Worm (Caenorhabditis elegans): Measurements from ENCODE around the gene sptl-2.

The sptl-2 gene

ce11 chrV:8031121-8031520, 14.1 kb downstream of the sptl-2 start, which contains the start of gene vars-1 (continued):
- TF ChIP-seq T07F8.4 (tag; optimal IDR thresholded peaks at IDR 0.05), result no peak
- TF ChIP-seq gei-17 (GFP tag; optimal IDR thresholded peaks at IDR 0.05), result no peak
- TF ChIP-seq egrh-3 (GFP tag; IDR thresholded peaks at IDR 0.05), result no peak
- no peak for TF ChIP-seq rec-8 (tag; optimal IDR thresholded peaks at IDR 0.05)
- TF ChIP-seq D2030.7 (GFP tag; IDR thresholded peaks at IDR 0.05), result 0 out of 2 replicates have a peak, but pooled peaks have one; percentile 28
- no peak for TF ChIP-seq F52B5.7 (tag; optimal IDR thresholded peaks at IDR 0.05)
- TF ChIP-seq nhr-120 (GFP tag; IDR thresholded peaks at IDR 0.05), result no peak
- no peak for TF ChIP-seq F57A8.1 (GFP tag; optimal IDR thresholded peaks at IDR 0.05)
- no peak for TF ChIP-seq unc-62 (GFP tag; optimal IDR thresholded peaks at IDR 0.05)
- no peak for TF ChIP-seq B0019.2 (GFP tag; conservative IDR thresholded peaks at IDR 0.05)
- TF ChIP-seq F23B12.7 (tag; optimal IDR thresholded peaks at IDR 0.05; ENCODE audit: insufficient read depth), result peak; percentile 78
- no peak for TF ChIP-seq ztf-18 (tag; optimal IDR thresholded peaks at IDR 0.05)
- no peak for TF ChIP-seq tbx-9 (tag; optimal IDR thresholded peaks at IDR 0.05; ENCODE audit: borderline replicate concordance)
- TF ChIP-seq madf-10 (tag; optimal IDR thresholded peaks at IDR 0.05), result no peak
- peak; percentile 77 for TF ChIP-seq F49E8.2 (tag; optimal IDR thresholded peaks at IDR 0.05; ENCODE audit: insufficient read depth)
- TF ChIP-seq sea-2 (GFP tag; IDR thresholded peaks at IDR 0.05), result no peak
- TF ChIP-seq mxl-1 (tag; optimal IDR thresholded peaks at IDR 0.05), result no peak
- no peak for TF ChIP-seq repo-1 (tag; optimal IDR thresholded peaks at IDR 0.05)
- no peak for TF ChIP-seq lin-26 (GFP tag; IDR thresholded peaks at IDR 0.05)
- no peak for TF ChIP-seq somi-1 (GFP tag; optimal IDR thresholded peaks at IDR 0.05)
- no peak; the same call in 1 of the 2 replicates for TF ChIP-seq Y53G8AR.9 (GFP tag; conservative IDR thresholded peaks at IDR 0.05)
- TF ChIP-seq ama-1 (optimal IDR thresholded peaks at IDR 0.05), result no peak
- no peak for TF ChIP-seq ama-1 (GFP tag; optimal IDR thresholded peaks at IDR 0.05)
- TF ChIP-seq nfya-2 (GFP tag; IDR thresholded peaks at IDR 0.05), result no peak
- TF ChIP-seq lin-35 (GFP tag; optimal IDR thresholded peaks at IDR 0.05), result peak in 2 of 3 experiments; percentile 18 to 77
- TF ChIP-seq F22D6.2 (tag; optimal IDR thresholded peaks at IDR 0.05), result no peak
- TF ChIP-seq ztf-28 (GFP tag; IDR thresholded peaks at IDR 0.05), result no peak
- no peak for TF ChIP-seq pbrm-1 (GFP tag; IDR thresholded peaks at IDR 0.05)
- TF ChIP-seq ztf-26 (tag; optimal IDR thresholded peaks at IDR 0.05), result no peak
- no peak for TF ChIP-seq lag-1 (GFP tag; IDR thresholded peaks at IDR 0.05)
- TF ChIP-seq snpc-1.1 (tag; optimal IDR thresholded peaks at IDR 0.05; ENCODE audit: insufficient read depth), result peak; percentile 43
- TF ChIP-seq bed-1 (GFP tag; IDR thresholded peaks at IDR 0.05), result no peak
- TF ChIP-seq K12H6.12 (tag; optimal IDR thresholded peaks at IDR 0.05), result no peak
- no peak for TF ChIP-seq nfya-1 (tag; optimal IDR thresholded peaks at IDR 0.05; ENCODE audit: borderline replicate concordance, insufficient read depth)
- no peak for TF ChIP-seq snpc-1.3 (tag; optimal IDR thresholded peaks at IDR 0.05; ENCODE audit: insufficient read depth)
- TF ChIP-seq nhr-27 (tag; optimal IDR thresholded peaks at IDR 0.05), result no peak
- TF ChIP-seq C06A6.2 (GFP tag; conservative IDR thresholded peaks at IDR 0.05), result no peak
- TF ChIP-seq Y53F4B.3 (GFP tag; IDR thresholded peaks at IDR 0.05), result no peak
- TF ChIP-seq atf-7 (tag; optimal IDR thresholded peaks at IDR 0.05), result no peak
- TF ChIP-seq nfyb-1 (GFP tag; IDR thresholded peaks at IDR 0.05), result no peak
- no peak for TF ChIP-seq die-1 (tag; optimal IDR thresholded peaks at IDR 0.05)
- no peak for TF ChIP-seq akir-1 (GFP tag; optimal IDR thresholded peaks at IDR 0.05)
- TF ChIP-seq cebp-1 (GFP tag; IDR thresholded peaks at IDR 0.05), result no peak
- peak; percentile 42 for TF ChIP-seq cebp-1 (tag; optimal IDR thresholded peaks at IDR 0.05)
- no peak for TF ChIP-seq nhr-179 (tag; optimal IDR thresholded peaks at IDR 0.05)
- TF ChIP-seq sptf-2 (GFP tag; optimal IDR thresholded peaks at IDR 0.05), result no peak
- TF ChIP-seq ztf-6 (GFP tag; IDR thresholded peaks at IDR 0.05), result no peak
- no peak for TF ChIP-seq aptf-2 (GFP tag; conservative IDR thresholded peaks at IDR 0.05)
- TF ChIP-seq hrde-1 (tag; optimal IDR thresholded peaks at IDR 0.05; ENCODE audit: borderline replicate concordance), result no peak
